Fruit fly (Drosophila melanogaster): ENCODE results near the gene CG42467.

Gene CG42467

dm6 chr2L:3748691-3749090 lies 47.6 kb downstream of the CG42467 start (continued):
- TF ChIP-seq HHEX (GFP tag; optimal IDR thresholded peaks at IDR 0.05) = peak; percentile 28
- no peak for TF ChIP-seq CG6175 (GFP tag; IDR thresholded peaks at IDR 0.05)
- peak; percentile 30 for TF ChIP-seq stwl (tag; optimal IDR thresholded peaks at IDR 0.05)
- 0 out of 2 replicates have a peak, but pooled peaks have one; percentile 22 for TF ChIP-seq CG43689 (GFP tag; IDR thresholded peaks at IDR 0.05)
- peak; percentile 35; the same call in 1 of the 3 replicates for TF ChIP-seq Dbx (GFP tag; IDR thresholded peaks at IDR 0.05)
- peak; percentile 3 for TF ChIP-seq CG10209 (GFP tag; optimal IDR thresholded peaks at IDR 0.05)
- TF ChIP-seq CG16815 (GFP tag; optimal IDR thresholded peaks at IDR 0.05) = no peak
- peak; percentile 11; the same call in 1 of the 2 replicates for TF ChIP-seq Ada2b (GFP tag; IDR thresholded peaks at IDR 0.05)
- TF ChIP-seq CG34422 (GFP tag; IDR thresholded peaks at IDR 0.05) = 0 out of 3 replicates have a peak, but pooled peaks have one; percentile 45
- TF ChIP-seq Xrp1 (GFP tag; IDR thresholded peaks at IDR 0.05) = no peak
- no peak for TF ChIP-seq sna (GFP tag; IDR thresholded peaks at IDR 0.05; ENCODE audit: partially characterized antibody)
- TF ChIP-seq CG31441 (GFP tag; IDR thresholded peaks at IDR 0.05) = no peak
- TF ChIP-seq sob (GFP tag; IDR thresholded peaks at IDR 0.05) = peak; percentile 46; the same call in 1 of the 2 replicates
- no peak for TF ChIP-seq Blimp-1 (GFP tag; optimal IDR thresholded peaks at IDR 0.05)
- no peak for TF ChIP-seq Doc3 (GFP tag; IDR thresholded peaks at IDR 0.05; ENCODE audit: partially characterized antibody)
- TF ChIP-seq Dfd (GFP tag; optimal IDR thresholded peaks at IDR 0.05) = no peak
- peak; percentile 10 for TF ChIP-seq CG18619 (GFP tag; optimal IDR thresholded peaks at IDR 0.05)
- TF ChIP-seq gsb (GFP tag; IDR thresholded peaks at IDR 0.05) = 0 out of 2 replicates have a peak, but pooled peaks have one; percentile 14
- no peak for TF ChIP-seq Trl (optimal IDR thresholded peaks at IDR 0.05)
- TF ChIP-seq Trl (GFP tag; optimal IDR thresholded peaks at IDR 0.05) = peak; percentile 24
- TF ChIP-seq CG11456 (GFP tag; IDR thresholded peaks at IDR 0.05) = peak; percentile 64; the same call in 2 of the 3 replicates
- TF ChIP-seq ara (GFP tag; IDR thresholded peaks at IDR 0.05) = no peak
- no peak for TF ChIP-seq CG11695 (GFP tag; IDR thresholded peaks at IDR 0.05)
- peak; percentile 65 for TF ChIP-seq zf30C (GFP tag; optimal IDR thresholded peaks at IDR 0.05)
- TF ChIP-seq zfh1 (GFP tag; IDR thresholded peaks at IDR 0.05) = 0 out of 3 replicates have a peak, but pooled peaks have one; percentile 41
- no peak for TF ChIP-seq pum (GFP tag; optimal IDR thresholded peaks at IDR 0.05)
- TF ChIP-seq Hr78 (GFP tag; optimal IDR thresholded peaks at IDR 0.05) = no peak
- TF ChIP-seq vvl (GFP tag; IDR thresholded peaks at IDR 0.05) = peak; percentile 48; the same call in 1 of the 2 replicates
- TF ChIP-seq CG2199 (GFP tag; IDR thresholded peaks at IDR 0.05) = peak; percentile 9; the same call in 1 of the 3 replicates
- peak; percentile 22 for TF ChIP-seq CG3281 (GFP tag; optimal IDR thresholded peaks at IDR 0.05)
- 0 out of 2 replicates have a peak, but pooled peaks have one; percentile 4 for TF ChIP-seq CG9932 (GFP tag; IDR thresholded peaks at IDR 0.05)
- TF ChIP-seq prd (optimal IDR thresholded peaks at IDR 0.05) = no peak
- no peak for TF ChIP-seq prd (GFP tag; IDR thresholded peaks at IDR 0.05)

Data from whole organism, embryonic.